Worm (Caenorhabditis elegans): ENCODE data around the gene nop-1.

The nop-1 gene

DNA sequence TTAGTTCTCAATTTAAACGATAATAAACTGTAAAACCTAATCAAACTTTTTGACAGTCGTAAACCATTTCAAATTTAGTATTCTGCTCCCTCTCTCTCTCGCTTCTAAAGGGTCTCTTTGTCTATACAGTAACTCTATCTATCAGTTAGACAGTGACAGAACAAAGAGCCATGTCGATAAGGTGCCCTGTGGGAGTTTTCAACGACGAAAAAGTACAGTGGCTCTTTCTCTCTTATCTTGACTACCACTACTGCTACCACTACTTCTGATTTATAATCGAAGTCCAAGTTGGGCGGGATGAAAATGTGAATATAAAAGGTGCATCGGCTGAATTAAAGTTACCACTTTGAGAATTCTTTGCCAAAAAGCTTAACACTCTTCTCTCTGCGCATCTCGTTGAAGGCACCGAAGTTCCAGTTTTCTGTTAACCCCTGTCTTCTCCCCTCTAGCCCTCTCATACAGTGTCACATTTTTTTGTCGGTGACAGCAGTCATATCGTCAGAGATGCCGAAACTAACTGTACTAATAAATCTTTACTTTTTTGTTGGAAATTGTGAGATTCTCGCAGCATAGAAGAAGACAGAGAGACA is 7.7 kb upstream of the nop-1 start:
- TF ChIP-seq nhr-23 (tag; optimal IDR thresholded peaks at IDR 0.05) (no peak), F13H6.1 (tag; optimal IDR thresholded peaks at IDR 0.05) (peak; percentile 15)

DNA sequence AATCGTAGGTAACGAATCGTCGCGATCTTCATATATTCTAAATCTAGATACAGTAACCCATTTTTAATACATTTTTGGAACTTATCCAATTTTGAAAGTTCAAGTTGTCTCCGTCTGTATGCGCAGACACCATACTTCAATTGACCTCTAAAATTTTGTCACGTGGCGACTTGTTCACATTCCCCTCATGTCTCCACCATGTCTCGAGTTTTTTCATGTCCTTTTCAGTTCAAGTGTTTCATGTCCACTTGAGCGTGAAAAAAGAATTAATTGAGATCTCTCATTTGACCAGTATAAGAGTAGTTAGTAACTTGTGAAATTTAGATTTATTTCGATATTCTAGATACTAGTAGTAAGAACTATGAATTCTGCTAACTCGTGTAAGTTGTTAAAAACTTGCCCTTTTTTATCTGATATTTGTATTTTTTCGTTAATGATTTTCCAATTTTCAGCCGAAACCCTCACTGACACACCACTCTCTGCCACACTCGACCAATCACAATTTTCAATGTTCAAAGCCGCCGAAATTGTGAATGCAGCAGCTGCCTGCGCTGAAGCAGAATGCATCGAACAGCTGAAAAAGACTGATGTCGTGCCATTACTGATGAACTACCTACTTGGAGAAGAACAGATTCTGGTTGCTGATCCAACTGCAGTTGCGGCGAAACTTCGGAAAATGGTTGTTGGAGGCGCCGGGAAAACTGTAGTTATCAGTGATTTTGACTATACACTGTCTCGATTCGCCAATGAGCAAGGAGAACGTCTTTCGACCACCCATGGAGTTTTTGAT is 6.7 kb upstream of the nop-1 start:
- TF ChIP-seq F13H6.1 (tag; optimal IDR thresholded peaks at IDR 0.05) (no peak), crh-2 (tag; optimal IDR thresholded peaks at IDR 0.05) (peak; percentile 25), ZK546.5 (tag; optimal IDR thresholded peaks at IDR 0.05) (no peak), R02D3.7 (tag; optimal IDR thresholded peaks at IDR 0.05) (no peak), mdl-1 (tag; optimal IDR thresholded peaks at IDR 0.05) (peak; percentile 12 to 43), nhr-77 (tag; optimal IDR thresholded peaks at IDR 0.05) (no peak), alr-1 (tag; optimal IDR thresholded peaks at IDR 0.05) (no peak), fos-1 (tag; optimal IDR thresholded peaks at IDR 0.05) (peak; percentile 12), lsy-2 (tag; optimal IDR thresholded peaks at IDR 0.05) (peak in 1 of 2 experiments; percentile 38), nhr-129 (tag; optimal IDR thresholded peaks at IDR 0.05) (peak; percentile 60), lin-39 (tag; optimal IDR thresholded peaks at IDR 0.05) (no peak), nhr-25 (tag; optimal IDR thresholded peaks at IDR 0.05) (peak; percentile 83), unc-55 (GFP tag; optimal IDR thresholded peaks at IDR 0.05) (no peak), unc-62 (GFP tag; optimal IDR thresholded peaks at IDR 0.05) (no peak), snpc-4 (tag; optimal IDR thresholded peaks at IDR 0.05) (no peak), ztf-4 (tag; optimal IDR thresholded peaks at IDR 0.05) (no peak), blmp-1 (tag; optimal IDR thresholded peaks at IDR 0.05; ENCODE audit: insufficient read depth) (peak; percentile 18), ztf-11 (tag; optimal IDR thresholded peaks at IDR 0.05) (no peak), sma-3 (GFP tag; optimal IDR thresholded peaks at IDR 0.05) (peak; percentile 69), mbf-1 (tag; optimal IDR thresholded peaks at IDR 0.05) (no peak), lin-11 (tag; optimal IDR thresholded peaks at IDR 0.05) (no peak), nhr-237 (tag; optimal IDR thresholded peaks at IDR 0.05) (no peak), ama-1 (optimal IDR thresholded peaks at IDR 0.05) (no peak), Y55F3AM.14 (GFP tag; optimal IDR thresholded peaks at IDR 0.05) (no peak), skn-1 (tag; optimal IDR thresholded peaks at IDR 0.05) (no peak), nhr-6 (tag; optimal IDR thresholded peaks at IDR 0.05) (peak; percentile 57), sma-9 (GFP tag; optimal IDR thresholded peaks at IDR 0.05) (peak; percentile 77), sma-9 (tag; optimal IDR thresholded peaks at IDR 0.05) (no peak), dmd-4 (tag; optimal IDR thresholded peaks at IDR 0.05) (no peak), elt-1 (tag; optimal IDR thresholded peaks at IDR 0.05) (no peak), elt-3 (tag; optimal IDR thresholded peaks at IDR 0.05) (no peak), zag-1 (tag; optimal IDR thresholded peaks at IDR 0.05) (no peak), nhr-10 (tag; optimal IDR thresholded peaks at IDR 0.05) (no peak)

DNA sequence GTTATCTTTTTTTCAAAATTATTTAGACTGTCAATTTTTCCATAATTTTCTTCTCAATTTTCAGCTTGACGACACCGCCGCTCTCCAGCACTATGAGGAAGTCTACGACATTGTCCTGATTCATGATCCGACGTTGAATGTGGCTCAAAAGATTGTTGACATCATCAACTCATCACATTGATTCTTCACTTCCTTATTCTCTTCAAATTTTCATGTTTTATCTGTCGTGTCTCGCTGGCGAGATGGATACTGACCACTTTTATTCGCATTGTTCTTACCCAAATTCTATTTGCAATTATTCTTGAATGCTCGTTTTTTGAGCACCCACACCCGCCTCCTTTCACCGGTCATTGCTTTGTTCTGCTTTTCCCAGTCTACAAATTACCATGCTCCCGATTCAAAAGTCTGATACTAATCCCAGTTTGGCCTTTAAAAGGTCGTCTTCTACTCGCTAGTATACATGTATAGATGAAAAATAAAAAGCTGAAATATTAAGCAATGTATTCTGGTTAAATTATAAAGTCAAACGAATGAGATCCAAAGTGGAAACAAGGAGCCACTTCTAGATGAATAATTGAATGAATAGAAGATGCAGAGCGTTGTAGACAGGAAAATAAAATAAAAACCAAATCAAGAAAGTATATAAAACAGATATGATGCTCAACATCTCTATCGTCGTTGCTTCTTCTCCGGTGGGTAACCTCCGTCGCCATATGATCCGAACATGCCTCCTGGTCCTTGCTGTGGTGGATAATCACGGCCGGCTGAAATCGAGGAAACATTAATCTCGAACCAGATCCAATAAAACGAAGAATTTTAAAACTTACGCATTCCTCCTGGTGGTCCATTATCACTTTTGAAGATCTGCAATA is 5.2 kb upstream of the nop-1 start:
- TF ChIP-seq egl-27 (tag; optimal IDR thresholded peaks at IDR 0.05): no peak
- no peak for TF ChIP-seq ztf-11 (tag; optimal IDR thresholded peaks at IDR 0.05)
- no peak for TF ChIP-seq sma-9 (GFP tag; optimal IDR thresholded peaks at IDR 0.05)
- no peak for TF ChIP-seq sma-9 (tag; optimal IDR thresholded peaks at IDR 0.05)
- no peak for TF ChIP-seq nhr-6 (tag; optimal IDR thresholded peaks at IDR 0.05)
- no peak for TF ChIP-seq nhr-21 (tag; optimal IDR thresholded peaks at IDR 0.05)
- no peak for TF ChIP-seq sma-3 (GFP tag; optimal IDR thresholded peaks at IDR 0.05)
- TF ChIP-seq nhr-11 (tag; optimal IDR thresholded peaks at IDR 0.05): no peak
- TF ChIP-seq nhr-25 (tag; optimal IDR thresholded peaks at IDR 0.05): peak; percentile 68
- no peak for TF ChIP-seq unc-39 (tag; optimal IDR thresholded peaks at IDR 0.05)
- TF ChIP-seq ztf-4 (tag; optimal IDR thresholded peaks at IDR 0.05): peak; percentile 70
- TF ChIP-seq ceh-16 (tag; optimal IDR thresholded peaks at IDR 0.05): no peak
- TF ChIP-seq ztf-1 (GFP tag; conservative IDR thresholded peaks at IDR 0.05): no peak
- TF ChIP-seq blmp-1 (tag; optimal IDR thresholded peaks at IDR 0.05; ENCODE audit: insufficient read depth): peak; percentile 16
- TF ChIP-seq nhr-77 (tag; optimal IDR thresholded peaks at IDR 0.05): no peak
- no peak for TF ChIP-seq nhr-237 (tag; optimal IDR thresholded peaks at IDR 0.05)
- no peak for TF ChIP-seq dmd-4 (tag; optimal IDR thresholded peaks at IDR 0.05)
- TF ChIP-seq lin-13 (GFP tag; optimal IDR thresholded peaks at IDR 0.05): no peak
- TF ChIP-seq ZK546.5 (tag; optimal IDR thresholded peaks at IDR 0.05): no peak
- no peak for TF ChIP-seq F13H6.1 (tag; optimal IDR thresholded peaks at IDR 0.05)
- no peak for TF ChIP-seq aly-2 (tag; optimal IDR thresholded peaks at IDR 0.05)
- TF ChIP-seq gmeb-1 (tag; optimal IDR thresholded peaks at IDR 0.05): no peak
- TF ChIP-seq fos-1 (tag; optimal IDR thresholded peaks at IDR 0.05): no peak
- no peak for TF ChIP-seq mbf-1 (tag; optimal IDR thresholded peaks at IDR 0.05)

Measured in whole organism, L2 larva.